Worm (Caenorhabditis elegans) whole organism, L2 larva: Measurements from ENCODE around the gene C07B5.2.

ENCODE experiments used
- blmp-1 ChIP-seq: sonication (generic microtip); optimal IDR thresholded peaks from 2 replicates; lab custom pipeline; 2017; ENCODE audit warnings: missing genetic modification characterization, mild to moderate bottlenecking, missing compliant biosample characterization, antibody characterized with exemption, moderate library complexity; ENCODE audit not compliant: insufficient read depth
- elt-3 ChIP-seq: sonication (generic microtip); optimal IDR thresholded peaks from 2 replicates; lab custom pipeline; 2017; ENCODE audit warnings: missing biosample characterization, missing genetic modification characterization
- mdl-1 ChIP-seq, 2 experiments: fragments of 150-350 bp in 1 of 2; sonication (generic microtip) in 1 of 2; optimal IDR thresholded peaks; 2 replicates each; lab custom pipeline; 2017; ENCODE audit warnings: missing biosample characterization in 2 of 2, missing genetic modification characterization in 2 of 2
- nhr-12 ChIP-seq: fragments of 150-350 bp; optimal IDR thresholded peaks from 2 replicates; lab custom pipeline; 2014; ENCODE audit warnings: missing biosample characterization, missing genetic modification characterization
- nhr-21 ChIP-seq: fragments of 150-350 bp; optimal IDR thresholded peaks from 2 replicates; lab custom pipeline; 2014; ENCODE audit warnings: missing biosample characterization, missing genetic modification characterization

DNA sequence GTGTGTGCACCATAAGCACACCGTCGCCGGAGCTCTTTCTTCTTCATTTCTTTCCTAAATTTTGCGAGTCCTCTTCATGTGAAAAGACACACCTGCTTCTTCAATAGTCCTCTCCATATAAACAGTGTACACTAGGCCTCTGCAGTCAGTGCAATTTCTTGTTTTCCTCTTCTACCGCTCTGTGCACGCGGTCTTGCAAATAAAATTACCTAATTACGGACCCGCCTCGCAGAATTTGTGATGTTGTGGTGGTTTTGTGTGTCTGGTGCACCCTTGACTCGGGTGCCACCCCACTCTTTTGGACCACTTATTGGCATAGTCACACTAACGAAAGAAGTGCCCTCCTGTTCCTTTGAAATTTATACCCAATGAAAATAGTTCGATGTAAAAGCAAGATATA lies 7.1 kb downstream of the C07B5.2 start:
- TF ChIP-seq nhr-21 (tag; lab: Kevin White, UChicago), result no peak
- TF ChIP-seq elt-3 (tag; lab: Kevin White, UChicago), result no peak
- TF ChIP-seq nhr-12 (tag; lab: Kevin White, UChicago), result no peak
- no peak for TF ChIP-seq blmp-1 (tag; lab: Kevin White, UChicago)
- TF ChIP-seq mdl-1 (tag; optimal IDR thresholded peaks at IDR 0.05; lab: Kevin White, UChicago), result no peak
